Worm (Caenorhabditis elegans) whole organism, L1 larva: ENCODE measurements around the gene C49C8.8.

Experiments used
- C16A3.4 ChIP-seq: fragments of 150-350 bp; optimal IDR thresholded peaks from 2 replicates; lab custom pipeline; 2014; ENCODE audit warnings: missing biosample characterization, missing genetic modification characterization
- F16B12.6 ChIP-seq: fragments of 150-350 bp; optimal IDR thresholded peaks from 2 replicates; lab custom pipeline; 2014; ENCODE audit warnings: missing biosample characterization, missing genetic modification characterization
- Y116A8C.19 ChIP-seq: sonication (generic microtip); optimal IDR thresholded peaks from 2 replicates; lab custom pipeline; 2016; ENCODE audit warnings: missing compliant biosample characterization, missing genetic modification characterization, borderline replicate concordance
- aha-1 ChIP-seq: fragments of 150-350 bp; optimal IDR thresholded peaks from 2 replicates; lab custom pipeline; 2014; ENCODE audit warnings: missing biosample characterization, missing genetic modification characterization
- alr-1 ChIP-seq: fragments of 200-800 bp; sonication (Bioruptor generic); optimal IDR thresholded peaks from 2 replicates; lab custom pipeline; 2018; ENCODE audit warnings: borderline replicate concordance, mild to moderate bottlenecking, missing genetic modification characterization, missing compliant biosample characterization
- ama-1 ChIP-seq: fragments of 150-350 bp; optimal IDR thresholded peaks from 2 replicates; lab custom pipeline; 2014
- ceh-63 ChIP-seq: fragments of 200-800 bp; sonication (Bioruptor generic); optimal IDR thresholded peaks from 2 replicates; lab custom pipeline; 2018; ENCODE audit warnings: mild to moderate bottlenecking, missing genetic modification characterization, missing compliant biosample characterization
- ceh-82 ChIP-seq, 3 experiments: fragments of 150-350 bp in 1 of 3; sonication (generic microtip) in 2 of 3; optimal IDR thresholded peaks; 2 replicates each; lab custom pipeline; 2014 to 2017; ENCODE audit warnings: missing biosample characterization in 3 of 3, missing genetic modification characterization in 3 of 3
- ces-1 ChIP-seq: fragments of 150-350 bp; optimal IDR thresholded peaks from 2 replicates; lab custom pipeline; 2014; ENCODE audit warnings: missing biosample characterization, missing genetic modification reagents, missing genetic modification characterization
- dpl-1 ChIP-seq, 3 experiments: fragments of 150-350 bp in 2 of 3; sonication (generic microtip) in 1 of 3; optimal IDR thresholded peaks; 2 replicates each; lab custom pipeline; 2014 to 2017; ENCODE audit warnings: missing biosample characterization in 3 of 3, missing genetic modification characterization in 3 of 3, missing genetic modification reagents in 3 of 3
- efl-1 ChIP-seq, 4 experiments: fragments of 150-350 bp; optimal IDR thresholded peaks in 3 of 4; peaks in 1 of 4; 1 replicate in 1 of 4; 2 replicates in 3 of 4; lab custom pipeline; 2014; ENCODE audit warnings: missing biosample characterization in 2 of 4, missing genetic modification characterization in 2 of 4, missing genetic modification reagents in 2 of 4
- egl-13 ChIP-seq: sonication (generic microtip); optimal IDR thresholded peaks from 2 replicates; lab custom pipeline; 2016; ENCODE audit warnings: missing genotype, missing genetic modification reagents, missing genetic modification characterization, missing compliant biosample characterization
- egl-27 ChIP-seq, 2 experiments: fragments of 150-350 bp in 1 of 2; sonication (generic microtip); optimal IDR thresholded peaks; 3 replicates each; lab custom pipeline; 2017 to 2018; ENCODE audit warnings: missing biosample characterization in 2 of 2, missing genetic modification characterization in 2 of 2, missing genetic modification reagents in 2 of 2
- elt-2 ChIP-seq: sonication (generic microtip); optimal IDR thresholded peaks from 2 replicates; lab custom pipeline; 2016; ENCODE audit warnings: missing genetic modification characterization, mild to moderate bottlenecking, inconsistent platforms, missing compliant biosample characterization, missing genetic modification reagents
- fkh-4 ChIP-seq: sonication (generic microtip); optimal IDR thresholded peaks from 2 replicates; lab custom pipeline; 2016; ENCODE audit warnings: missing compliant biosample characterization, missing genetic modification characterization, borderline replicate concordance
- fos-1 ChIP-seq: fragments of 150-350 bp; optimal IDR thresholded peaks from 2 replicates; lab custom pipeline; 2014; ENCODE audit warnings: missing biosample characterization, missing genetic modification characterization
- irx-1 ChIP-seq: sonication (generic microtip); optimal IDR thresholded peaks from 2 replicates; lab custom pipeline; 2016; ENCODE audit warnings: missing genetic modification characterization, missing compliant biosample characterization
- isw-1 ChIP-seq: fragments of 200-800 bp; sonication (Bioruptor generic); IDR thresholded peaks from 2 replicates; pipeline ENCODE4 v1.3.6; 2022; ENCODE audit warnings: missing genetic modification characterization, missing compliant biosample characterization
- jun-1 ChIP-seq: fragments of 150-350 bp; optimal IDR thresholded peaks from 2 replicates; lab custom pipeline; 2014; ENCODE audit warnings: missing biosample characterization, missing genetic modification reagents, missing genetic modification characterization
- lin-35 ChIP-seq, 2 experiments: fragments of 150-350 bp; optimal IDR thresholded peaks; 2 replicates each; lab custom pipeline; 2014; ENCODE audit warnings: missing biosample characterization in 2 of 2, missing genetic modification characterization in 2 of 2, missing genetic modification reagents in 2 of 2
- lin-39 ChIP-seq: fragments of 150-350 bp; optimal IDR thresholded peaks from 2 replicates; lab custom pipeline; 2014; ENCODE audit warnings: missing biosample characterization, missing genetic modification reagents, missing genetic modification characterization
- lsy-2 ChIP-seq, 2 experiments: fragments of 150-350 bp; optimal IDR thresholded peaks; 2 replicates each; lab custom pipeline; 2014; ENCODE audit warnings: missing biosample characterization in 2 of 2, missing genetic modification characterization in 2 of 2
- mep-1 ChIP-seq: fragments of 150-350 bp; optimal IDR thresholded peaks from 2 replicates; lab custom pipeline; 2014; ENCODE audit warnings: missing biosample characterization, missing genetic modification characterization
- nhr-11 ChIP-seq: fragments of 150-350 bp; optimal IDR thresholded peaks from 2 replicates; lab custom pipeline; 2014; ENCODE audit warnings: missing biosample characterization, missing genetic modification characterization
- nhr-19 ChIP-seq: fragments of 200-800 bp; sonication (Bioruptor generic); conservative IDR thresholded peaks from 2 replicates; pipeline ENCODE4 v1.3.6; 2022; ENCODE audit warnings: missing genetic modification characterization, missing compliant biosample characterization
- nhr-77 ChIP-seq: fragments of 150-350 bp; optimal IDR thresholded peaks from 2 replicates; lab custom pipeline; 2014; ENCODE audit warnings: missing biosample characterization, missing genetic modification characterization
- pqm-1 ChIP-seq: sonication (generic microtip); optimal IDR thresholded peaks from 3 replicates; lab custom pipeline; 2017; ENCODE audit warnings: missing biosample characterization, missing genetic modification characterization
- rnt-1 ChIP-seq: sonication (generic microtip); optimal IDR thresholded peaks from 2 replicates; lab custom pipeline; 2016; ENCODE audit warnings: mild to moderate bottlenecking, missing genetic modification characterization, moderate library complexity, missing compliant biosample characterization
- snpc-4 ChIP-seq: fragments of 150-350 bp; optimal IDR thresholded peaks from 2 replicates; lab custom pipeline; 2014; ENCODE audit warnings: missing biosample characterization, missing genetic modification characterization
- sox-4 ChIP-seq: sonication (generic microtip); optimal IDR thresholded peaks from 2 replicates; lab custom pipeline; 2016; ENCODE audit warnings: missing genetic modification characterization, missing compliant biosample characterization
- swsn-7 ChIP-seq: sonication (generic microtip); optimal IDR thresholded peaks from 2 replicates; lab custom pipeline; 2016; ENCODE audit warnings: missing genetic modification characterization, missing compliant biosample characterization
- unc-30 ChIP-seq: sonication (generic microtip); optimal IDR thresholded peaks from 2 replicates; lab custom pipeline; 2017; ENCODE audit warnings: missing biosample characterization, missing genetic modification characterization
- unc-98 ChIP-seq: fragments of 200-800 bp; sonication (Bioruptor generic); IDR thresholded peaks from 2 replicates; pipeline ENCODE4 v1.3.6; 2022; ENCODE audit warnings: missing genetic modification characterization, missing compliant biosample characterization
- zag-1 ChIP-seq: fragments of 150-350 bp; optimal IDR thresholded peaks from 2 replicates; lab custom pipeline; 2014; ENCODE audit warnings: missing biosample characterization, missing genetic modification characterization

Gene C49C8.8

ce11 chrIV:8658122-8658521 lies 6.2 kb downstream of the C49C8.8 start, which contains the start of gene C49C8.6:
TSS of gene C49C8.6 (minus strand) at chrIV:8658222.
- TF ChIP-seq pqm-1 (no peak), ama-1 (lab: Kevin White, UChicago) (no peak), snpc-4 (tag; lab: Kevin White, UChicago) (no peak), ces-1 (GFP tag; lab: Kevin White, UChicago) (no peak), ceh-82 (tag; optimal IDR thresholded peaks at IDR 0.05; lab: Kevin White, UChicago) (no peak), nhr-19 (GFP tag; lab: Robert Waterston, UW) (no peak), Y116A8C.19 (no peak), irx-1 (tag; lab: Kevin White, UChicago) (no peak), jun-1 (tag; lab: Kevin White, UChicago) (no peak)

ce11 chrIV:8665778-8666177 lies 13.8 kb downstream of the C49C8.8 start:
- TF ChIP-seq dpl-1 (GFP tag; optimal IDR thresholded peaks at IDR 0.05; lab: Kevin White, UChicago) (peak in 1 of 3 experiments; percentile 15), nhr-77 (tag; lab: Kevin White, UChicago) (no peak), lsy-2 (tag; optimal IDR thresholded peaks at IDR 0.05; lab: Kevin White, UChicago) (no peak), F16B12.6 (tag; lab: Kevin White, UChicago) (no peak), egl-13 (tag; lab: Kevin White, UChicago) (no peak), irx-1 (tag; lab: Kevin White, UChicago) (no peak), snpc-4 (tag; lab: Kevin White, UChicago) (no peak), zag-1 (tag; lab: Kevin White, UChicago) (no peak), lin-35 (GFP tag; optimal IDR thresholded peaks at IDR 0.05; lab: Kevin White, UChicago) (peak in 1 of 2 experiments; percentile 4), isw-1 (GFP tag; lab: Robert Waterston, UW) (no peak), efl-1 (optimal IDR thresholded peaks at IDR 0.05; lab: Kevin White, UChicago) (no peak), efl-1 (GFP tag; optimal IDR thresholded peaks at IDR 0.05 in 1 of 2; lab: Kevin White, UChicago) (peak in 1 of 2 experiments; percentile 29), unc-98 (no peak), C16A3.4 (tag; lab: Kevin White, UChicago) (no peak)

ce11 chrIV:8668635-8669034 lies 16.7 kb downstream of the C49C8.8 start, which contains the start of gene cdh-5:
TSS of gene cdh-5 (plus strand) at chrIV:8668935.
- TF ChIP-seq elt-2 (tag; lab: Kevin White, UChicago) (no peak), unc-30 (no peak), swsn-7 (tag; lab: Kevin White, UChicago) (no peak), fos-1 (no peak), aha-1 (tag; lab: Kevin White, UChicago) (no peak), ama-1 (lab: Kevin White, UChicago) (no peak), egl-27 (tag; optimal IDR thresholded peaks at IDR 0.05; lab: Kevin White, UChicago) (no peak), mep-1 (tag; lab: Kevin White, UChicago) (no peak), ces-1 (GFP tag; lab: Kevin White, UChicago) (no peak), fkh-4 (tag; lab: Kevin White, UChicago) (no peak), nhr-11 (tag; lab: Kevin White, UChicago) (no peak), ceh-82 (tag; optimal IDR thresholded peaks at IDR 0.05; lab: Kevin White, UChicago) (no peak), lin-39 (tag; lab: Kevin White, UChicago) (no peak), alr-1 (no peak), ceh-63 (GFP tag; lab: Kevin White, UChicago) (no peak)

ce11 chrIV:8673733-8674375 lies 21.9 kb downstream of the C49C8.8 start:
- TF ChIP-seq rnt-1 = no peak
- no peak for TF ChIP-seq efl-1 (optimal IDR thresholded peaks at IDR 0.05; lab: Kevin White, UChicago)
- peak in 1 of 2 experiments; percentile 26 for TF ChIP-seq efl-1 (GFP tag; optimal IDR thresholded peaks at IDR 0.05 in 1 of 2; lab: Kevin White, UChicago)
- TF ChIP-seq sox-4 (tag; lab: Kevin White, UChicago) = no peak
